Worm (Caenorhabditis elegans) whole organism, dauer: Measurements from ENCODE around the gene gar-2.

ENCODE experiments used
- unc-62 ChIP-seq: sonication (generic microtip); optimal IDR thresholded peaks from 2 replicates; lab custom pipeline; 2017; ENCODE audit warnings: missing biosample characterization, missing genetic modification reagents, missing genetic modification characterization

Gene gar-2

ce11 chrIII:6295972-6296700, 13.0 kb upstream of the gar-2 start, which contains the start of gene F47D12.7:
Gene F47D12.7 (minus strand): TSS chrIII:6296022.
- no peak for TF ChIP-seq unc-62 (GFP tag; lab: Kevin White, UChicago)

DNA sequence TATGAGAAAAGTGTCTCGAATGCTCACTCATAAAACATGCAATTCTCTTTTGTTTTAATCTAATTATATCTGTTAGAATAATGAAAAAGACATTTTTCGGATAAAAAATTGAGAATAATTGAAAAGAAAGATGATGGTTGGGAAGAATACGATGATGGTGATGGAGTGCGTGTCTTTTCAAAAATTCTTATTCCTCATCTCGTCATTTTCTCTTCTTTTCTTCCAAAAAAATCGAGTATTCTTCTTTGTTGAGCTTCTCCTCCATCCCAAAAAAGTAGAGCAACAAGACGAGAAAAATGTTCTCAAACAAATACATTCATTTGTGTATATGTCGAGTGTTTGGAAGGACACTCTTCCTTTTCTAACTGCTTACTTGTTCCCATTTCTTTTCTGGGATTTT, 11.6 kb upstream of the gar-2 start:
- TF ChIP-seq unc-62 (GFP tag; lab: Kevin White, UChicago) = no peak

- no peak for TF ChIP-seq unc-62 (GFP tag; lab: Kevin White, UChicago)
These were observed 11.0 kb upstream of the gar-2 start, which contains the start of gene F47D12.3 for ce11 chrIII:6298131-6298530. Gene F47D12.3 (plus strand): TSS chrIII:6298461.

DNA sequence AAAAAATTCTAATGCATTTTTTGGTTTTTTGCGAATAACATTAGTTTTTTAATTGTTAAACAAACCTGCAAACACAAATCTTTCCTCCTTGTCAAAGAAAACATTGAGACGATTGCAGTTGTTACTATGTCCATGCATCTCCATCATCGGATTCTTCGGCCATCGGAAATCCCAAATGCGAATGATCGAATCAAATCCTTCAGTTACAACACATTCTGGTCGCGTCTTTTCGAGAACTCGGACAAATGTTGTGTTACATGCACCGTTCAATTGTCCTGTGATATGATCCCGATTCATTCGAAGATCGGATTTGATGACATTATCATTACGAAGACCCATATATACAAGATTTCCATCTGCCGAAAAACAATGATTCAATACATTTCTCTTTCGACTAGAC, 8.9 kb upstream of the gar-2 start:
- TF ChIP-seq unc-62 (GFP tag; lab: Kevin White, UChicago) = no peak

ce11 chrIII:6303114-6303647, 6.0 kb upstream of the gar-2 start, which contains the start of gene F47D12.9:
Gene F47D12.9 (minus strand): TSS chrIII:6303380.
- TF ChIP-seq unc-62 (GFP tag; lab: Kevin White, UChicago) = no peak

DNA sequence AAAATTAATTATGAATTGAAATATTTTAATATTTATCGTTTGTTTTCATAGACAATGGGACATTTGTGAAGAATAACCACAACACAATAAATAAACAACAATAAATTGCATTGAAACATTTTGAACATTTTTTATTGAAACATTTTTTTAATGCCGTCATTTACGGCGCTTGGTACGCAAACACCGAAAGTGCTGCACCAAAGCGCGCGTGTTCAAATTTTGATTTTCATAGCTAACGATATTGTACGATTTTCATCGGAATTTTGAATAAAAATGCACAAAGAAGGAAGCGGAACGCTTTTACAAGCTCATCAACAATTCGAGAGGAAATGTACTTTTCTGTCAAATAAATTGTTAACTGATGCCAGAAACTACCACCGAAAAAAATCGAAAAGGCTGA, 5.4 kb upstream of the gar-2 start:
- no peak for TF ChIP-seq unc-62 (GFP tag; lab: Kevin White, UChicago)

DNA sequence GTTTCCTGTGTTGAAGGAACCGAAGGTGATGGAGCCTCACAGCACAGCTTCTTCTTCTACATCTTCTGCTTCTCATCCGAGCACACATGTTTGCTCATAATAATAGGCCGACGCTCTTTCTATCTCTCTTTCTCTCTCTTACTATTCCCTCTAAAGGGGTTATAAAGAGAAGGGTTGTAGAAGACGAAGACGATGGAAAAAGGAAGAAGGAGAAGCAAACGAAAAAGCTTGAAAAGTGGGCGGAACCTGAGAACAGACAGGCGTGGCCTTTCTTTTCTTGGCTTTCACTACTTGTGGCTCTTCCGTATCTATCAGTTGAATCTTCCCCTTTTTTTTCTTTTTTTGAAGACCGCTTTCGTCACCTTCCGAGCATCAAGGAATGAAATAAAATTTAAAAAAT, 1.3 kb upstream of the gar-2 start:
- TF ChIP-seq unc-62 (GFP tag; lab: Kevin White, UChicago) = no peak

- no peak for TF ChIP-seq unc-62 (GFP tag; lab: Kevin White, UChicago)
These were observed 1.2 kb downstream of the gar-2 start for ce11 chrIII:6310352-6310751.

DNA sequence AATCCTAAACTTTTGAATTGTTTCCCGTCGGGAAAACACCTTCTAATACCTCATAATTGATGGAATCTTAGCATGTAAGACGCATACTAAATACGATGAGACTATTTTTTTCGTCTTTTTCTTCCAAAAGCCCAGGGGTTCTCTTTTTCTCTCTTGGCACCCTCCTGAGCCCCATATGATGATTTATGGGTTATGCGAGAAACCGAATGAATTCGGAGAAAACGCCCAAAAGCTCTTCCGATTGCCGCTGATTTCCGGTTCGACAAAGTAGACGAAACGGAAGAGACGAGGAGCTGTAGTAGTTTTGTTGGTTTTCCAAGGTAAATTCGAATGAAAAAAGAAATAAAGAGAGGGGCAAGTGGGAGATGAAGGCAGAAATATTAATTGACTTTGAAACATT, 2.3 kb downstream of the gar-2 start:
- no peak for TF ChIP-seq unc-62 (GFP tag; lab: Kevin White, UChicago)

DNA sequence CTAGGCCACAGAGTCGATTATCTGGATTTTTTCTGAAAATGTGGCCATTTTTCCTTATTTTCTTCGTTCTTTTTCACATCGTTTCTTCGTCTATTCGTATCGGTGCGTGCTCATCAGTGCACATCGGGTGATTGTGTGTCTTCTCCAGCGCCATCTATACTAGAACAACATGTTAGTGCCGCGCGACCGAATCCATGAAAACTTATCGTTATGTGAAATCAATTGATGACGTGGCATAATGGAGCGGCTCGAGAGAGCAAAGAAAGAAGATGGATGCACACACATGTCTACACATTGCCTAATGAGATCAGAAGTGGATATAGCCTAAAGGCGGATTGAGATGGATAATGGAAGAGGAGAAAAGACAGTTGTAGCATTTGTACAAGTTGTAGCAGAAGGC, 3.1 kb downstream of the gar-2 start:
- no peak for TF ChIP-seq unc-62 (GFP tag; lab: Kevin White, UChicago)

DNA sequence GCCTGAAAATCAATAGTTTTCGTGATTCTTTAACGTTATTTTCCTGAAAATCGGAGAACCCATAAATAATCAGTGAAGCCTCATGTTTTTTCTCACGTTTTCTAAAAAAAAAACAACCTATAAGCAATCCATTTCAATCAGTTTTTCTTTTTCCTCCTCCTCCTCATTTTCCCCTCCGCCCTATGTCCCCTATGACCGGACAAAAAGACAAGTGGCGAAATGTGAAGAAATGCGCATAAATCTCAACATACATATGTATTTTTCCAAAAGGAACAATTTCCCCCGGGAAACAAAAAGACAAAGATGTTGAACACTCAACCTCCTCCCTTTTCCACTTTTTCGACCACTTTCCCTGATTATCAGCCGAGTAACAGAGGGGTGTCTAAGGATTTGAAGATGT, 6.3 kb downstream of the gar-2 start:
- TF ChIP-seq unc-62 (GFP tag; lab: Kevin White, UChicago) = no peak

DNA sequence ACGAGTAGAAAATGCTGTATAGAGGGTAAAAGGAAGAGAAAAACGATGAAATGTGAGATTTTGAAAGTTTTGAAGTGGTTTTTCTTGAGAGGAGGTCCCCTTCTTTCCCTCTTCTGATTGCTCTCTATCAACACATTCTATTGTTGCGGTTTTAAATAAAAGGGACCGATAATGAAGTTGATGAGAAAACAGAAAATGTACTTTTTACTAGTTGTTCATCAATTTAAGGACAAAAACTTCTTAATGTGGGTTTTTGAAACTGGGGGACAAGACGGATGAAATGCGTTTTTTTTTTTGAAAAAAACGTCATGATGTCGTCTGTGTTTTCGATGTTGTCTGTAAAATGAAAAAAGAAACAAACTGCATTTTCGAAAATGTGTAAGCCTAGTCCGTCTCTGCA, 7.6 kb downstream of the gar-2 start:
- TF ChIP-seq unc-62 (GFP tag; lab: Kevin White, UChicago) = no peak

DNA sequence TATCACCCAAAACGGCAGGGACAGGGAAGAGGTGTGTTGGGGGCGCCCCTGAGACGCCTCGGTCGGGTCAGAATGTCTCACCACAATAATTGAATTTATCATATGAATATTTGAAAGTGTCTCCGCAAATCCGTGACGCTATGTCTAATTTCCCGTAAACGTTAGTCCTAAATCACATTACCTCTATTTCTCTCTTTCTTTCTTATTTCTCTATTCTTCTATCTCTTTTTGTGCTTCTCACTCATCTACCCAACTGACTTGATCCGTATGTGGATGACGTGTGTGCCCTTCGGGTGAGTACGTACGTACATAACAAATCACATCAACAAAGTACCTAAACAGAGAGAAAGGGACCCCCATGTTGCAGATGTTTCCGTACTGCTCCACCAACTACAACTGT, 8.2 kb downstream of the gar-2 start:
- TF ChIP-seq unc-62 (GFP tag; lab: Kevin White, UChicago) = no peak

DNA sequence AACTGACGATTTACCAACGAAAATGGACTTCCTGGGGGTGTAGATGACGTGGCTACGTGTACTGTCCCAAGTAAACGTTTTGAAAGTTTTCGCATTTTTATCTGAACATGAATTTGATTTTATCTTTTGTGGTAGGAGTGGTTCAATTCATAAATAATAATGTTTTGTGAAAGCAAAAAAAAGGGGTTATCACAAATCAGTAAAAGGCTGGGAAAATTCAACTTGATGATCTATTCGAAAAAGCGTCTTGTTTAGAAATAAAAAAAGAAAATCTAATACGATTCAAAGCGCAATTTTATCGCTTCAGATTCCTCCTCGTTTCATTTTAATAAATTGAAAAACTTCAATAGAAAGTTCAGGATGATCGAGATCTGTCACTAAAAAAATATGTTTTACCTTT, 15.0 kb downstream of the gar-2 start, which contains the start of gene C56G2.5:
Gene C56G2.5, minus strand, starts transcription at position 101 of the 400 bp plus-strand sequence.
- TF ChIP-seq unc-62 (GFP tag; lab: Kevin White, UChicago) = no peak

- TF ChIP-seq unc-62 (GFP tag; lab: Kevin White, UChicago) = no peak
These were observed 22.1 kb downstream of the gar-2 start, which contains the start of gene C56G2.4 for ce11 chrIII:6331211-6331782. Gene C56G2.4 (plus strand): TSS chrIII:6331732.

DNA sequence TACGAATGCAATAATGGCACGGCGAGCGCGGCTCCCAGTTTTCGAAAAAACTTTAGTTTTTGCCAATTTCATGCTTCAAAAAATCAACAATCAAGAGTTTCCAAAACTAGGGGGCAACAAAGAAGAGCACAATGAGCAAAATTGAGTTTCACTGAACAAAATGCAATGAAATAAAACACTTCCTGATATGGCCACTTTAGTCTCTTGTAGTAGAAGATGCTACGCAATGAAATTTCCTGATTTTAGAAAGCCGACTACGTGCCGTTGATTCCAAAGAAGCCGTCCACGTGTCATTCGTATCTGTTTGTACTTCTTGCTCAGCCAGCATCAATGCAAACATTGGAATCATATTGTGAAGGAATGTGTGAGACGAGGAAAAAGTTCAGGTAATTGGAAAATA, 25.2 kb downstream of the gar-2 start:
- TF ChIP-seq unc-62 (GFP tag; lab: Kevin White, UChicago) = no peak
